Worm (Caenorhabditis elegans) whole organism, young adult: Measurements from ENCODE around the gene sea-2.

ENCODE experiments used
- B0035.1 ChIP-seq: sonication (generic microtip); optimal IDR thresholded peaks from 2 replicates; lab custom pipeline; 2016; ENCODE audit warnings: missing genetic modification characterization, mild to moderate bottlenecking, missing compliant biosample characterization, missing genotype, missing genetic modification reagents
- B0261.1 ChIP-seq: sonication (generic microtip); optimal IDR thresholded peaks from 2 replicates; lab custom pipeline; 2016; ENCODE audit warnings: mild to moderate bottlenecking, missing genetic modification characterization, moderate library complexity, missing compliant biosample characterization
- B0336.3 ChIP-seq: fragments of 200-800 bp; sonication (Bioruptor generic); IDR thresholded peaks from 2 replicates; pipeline ENCODE4 v1.3.6; 2022; ENCODE audit warnings: missing genetic modification characterization, missing compliant biosample characterization
- C06A6.2 ChIP-seq: fragments of 200-800 bp; sonication (Bioruptor generic); conservative IDR thresholded peaks from 2 replicates; pipeline ENCODE4 v1.3.6; 2022; ENCODE audit warnings: missing genetic modification characterization, missing compliant biosample characterization
- F33H1.4 ChIP-seq: fragments of 200-800 bp; sonication (Bioruptor generic); IDR thresholded peaks from 2 replicates; pipeline ENCODE4 v1.3.6; 2022; ENCODE audit warnings: missing genetic modification reagents, missing genetic modification characterization, missing compliant biosample characterization
- F49E8.2 ChIP-seq: sonication (generic microtip); optimal IDR thresholded peaks from 3 replicates; lab custom pipeline; 2017; ENCODE audit warnings: missing genetic modification characterization, mild to moderate bottlenecking, missing compliant biosample characterization, antibody characterized with exemption, moderate library complexity; ENCODE audit not compliant: insufficient read depth
- F55B11.4 ChIP-seq: sonication (generic microtip); optimal IDR thresholded peaks from 2 replicates; lab custom pipeline; 2016; ENCODE audit warnings: missing compliant biosample characterization, missing genetic modification characterization, borderline replicate concordance; ENCODE audit not compliant: insufficient read depth
- T26A5.8 ChIP-seq: sonication (generic microtip); optimal IDR thresholded peaks from 2 replicates; lab custom pipeline; 2016; ENCODE audit warnings: missing genetic modification characterization, missing compliant biosample characterization
- Y56A3A.18 ChIP-seq: fragments of 200-800 bp; sonication (Bioruptor generic); IDR thresholded peaks from 2 replicates; pipeline ENCODE4 v1.3.6; 2022; ENCODE audit warnings: missing genetic modification reagents, missing genetic modification characterization, missing compliant biosample characterization
- Y95B8A.8 ChIP-seq: fragments of 200-800 bp; sonication (Bioruptor generic); IDR thresholded peaks from 2 replicates; pipeline ENCODE4 v1.3.6; 2022; ENCODE audit warnings: missing genetic modification reagents, missing genetic modification characterization, missing compliant biosample characterization
- akir-1 ChIP-seq: fragments of 200-800 bp; sonication (Bioruptor generic); optimal IDR thresholded peaks from 2 replicates; lab custom pipeline; 2018; ENCODE audit warnings: mild to moderate bottlenecking, missing genetic modification characterization, moderate library complexity, missing compliant biosample characterization
- aptf-2 ChIP-seq: fragments of 200-800 bp; sonication (Bioruptor generic); conservative IDR thresholded peaks from 2 replicates; pipeline ENCODE4 v1.3.6; 2022; ENCODE audit warnings: missing genetic modification reagents, missing genetic modification characterization, missing compliant biosample characterization
- attf-3 ChIP-seq: fragments of 200-800 bp; sonication (Bioruptor generic); conservative IDR thresholded peaks from 2 replicates; pipeline ENCODE4 v1.3.6; 2022; ENCODE audit warnings: missing genetic modification reagents, missing genetic modification characterization, missing compliant biosample characterization
- ceh-91 ChIP-seq: fragments of 200-800 bp; sonication (Bioruptor generic); IDR thresholded peaks from 2 replicates; pipeline ENCODE4 v1.3.6; 2022; ENCODE audit warnings: missing genetic modification reagents, missing genetic modification characterization, missing compliant biosample characterization
- chd-7 ChIP-seq: sonication (generic microtip); optimal IDR thresholded peaks from 2 replicates; lab custom pipeline; 2016; ENCODE audit warnings: mild to moderate bottlenecking, missing genetic modification characterization, moderate library complexity, missing compliant biosample characterization
- dox-1 ChIP-seq: fragments of 200-800 bp; sonication (Bioruptor generic); IDR thresholded peaks from 2 replicates; pipeline ENCODE4 v1.3.6; 2022; ENCODE audit warnings: missing genetic modification reagents, missing genetic modification characterization, missing compliant biosample characterization
- dpl-1 ChIP-seq: fragments of 150-350 bp; optimal IDR thresholded peaks from 2 replicates; lab custom pipeline; 2014; ENCODE audit warnings: missing biosample characterization, missing genetic modification reagents, missing genetic modification characterization
- efl-1 ChIP-seq: fragments of 150-350 bp; optimal IDR thresholded peaks from 2 replicates; lab custom pipeline; 2014; ENCODE audit warnings: missing biosample characterization, missing genetic modification reagents, missing genetic modification characterization
- egl-44 ChIP-seq: fragments of 200-800 bp; sonication (Bioruptor generic); IDR thresholded peaks from 2 replicates; pipeline ENCODE4 v1.3.6; 2022; ENCODE audit warnings: missing genetic modification reagents, missing genetic modification characterization, missing compliant biosample characterization
- egrh-3 ChIP-seq: fragments of 200-800 bp; sonication (Bioruptor generic); IDR thresholded peaks from 2 replicates; pipeline ENCODE4 v1.3.6; 2022; ENCODE audit warnings: missing genetic modification reagents, missing genetic modification characterization, missing compliant biosample characterization
- hmg-1.2 ChIP-seq: fragments of 200-800 bp; sonication (Bioruptor generic); IDR thresholded peaks from 2 replicates; pipeline ENCODE4 v1.3.6; 2022; ENCODE audit warnings: missing genetic modification reagents, missing genetic modification characterization, missing compliant biosample characterization
- let-607 ChIP-seq, 2 experiments: fragments of 200-800 bp in 1 of 2; sonication (Bioruptor generic) in 1 of 2; sonication (generic microtip) in 1 of 2; optimal IDR thresholded peaks; 2 replicates each; lab custom pipeline; 2016 to 2018; ENCODE audit warnings: mild to moderate bottlenecking in 2 of 2, missing compliant biosample characterization in 2 of 2, missing genetic modification characterization in 2 of 2, moderate library complexity in 2 of 2, missing genotype in 1 of 2
- lin-54 ChIP-seq: fragments of 200-800 bp; sonication (Bioruptor generic); optimal IDR thresholded peaks from 2 replicates; lab custom pipeline; 2018; ENCODE audit warnings: mild to moderate bottlenecking, missing genetic modification characterization, missing compliant biosample characterization
- madf-8 ChIP-seq: fragments of 200-800 bp; sonication (Bioruptor generic); conservative IDR thresholded peaks from 2 replicates; pipeline ENCODE4 v1.3.6; 2022; ENCODE audit warnings: missing genetic modification reagents, missing genetic modification characterization, missing compliant biosample characterization
- mcd-1 ChIP-seq: fragments of 200-800 bp; sonication (Bioruptor generic); IDR thresholded peaks from 2 replicates; pipeline ENCODE4 v1.3.6; 2022; ENCODE audit warnings: missing genetic modification reagents, missing genetic modification characterization, missing compliant biosample characterization
- mxl-1 ChIP-seq: sonication (generic microtip); optimal IDR thresholded peaks from 2 replicates; lab custom pipeline; 2016; ENCODE audit warnings: missing genetic modification characterization, missing compliant biosample characterization
- nhr-179 ChIP-seq: sonication (generic microtip); optimal IDR thresholded peaks from 2 replicates; lab custom pipeline; 2016; ENCODE audit warnings: mild to moderate bottlenecking, missing genetic modification characterization, missing compliant biosample characterization
- nhr-80 ChIP-seq: sonication (generic microtip); optimal IDR thresholded peaks from 2 replicates; lab custom pipeline; 2016; ENCODE audit warnings: missing genetic modification characterization, missing compliant biosample characterization
- pbrm-1 ChIP-seq: fragments of 200-800 bp; sonication (Bioruptor generic); IDR thresholded peaks from 2 replicates; pipeline ENCODE4 v1.3.6; 2022; ENCODE audit warnings: missing genetic modification reagents, missing genetic modification characterization, missing compliant biosample characterization
- rcor-1 ChIP-seq: fragments of 200-800 bp; sonication (Bioruptor generic); IDR thresholded peaks from 2 replicates; pipeline ENCODE4 v1.3.6; 2022; ENCODE audit warnings: missing genetic modification reagents, missing genetic modification characterization, missing compliant biosample characterization
- rpc-1 ChIP-seq, 2 experiments: fragments of 150-350 bp in 1 of 2; sonication (generic microtip) in 1 of 2; optimal IDR thresholded peaks; 2 replicates each; lab custom pipeline; 2014 to 2018; ENCODE audit warnings: missing biosample characterization in 1 of 2, missing genetic modification characterization in 1 of 2, missing genetic modification reagents in 1 of 2, missing genotype in 1 of 2
- sdz-38 ChIP-seq: sonication (generic microtip); optimal IDR thresholded peaks from 2 replicates; lab custom pipeline; 2016; ENCODE audit warnings: missing genotype, missing genetic modification characterization, missing compliant biosample characterization
- snpc-3.4 ChIP-seq: sonication (generic microtip); optimal IDR thresholded peaks from 2 replicates; lab custom pipeline; 2017; ENCODE audit warnings: missing genetic modification characterization, mild to moderate bottlenecking, missing compliant biosample characterization, antibody characterized with exemption, moderate library complexity, missing genotype, missing genetic modification reagents
- zim-3 ChIP-seq: sonication (generic microtip); optimal IDR thresholded peaks from 2 replicates; lab custom pipeline; 2017; ENCODE audit warnings: mild to moderate bottlenecking, missing genetic modification characterization, moderate library complexity, missing compliant biosample characterization
- ztf-18 ChIP-seq: sonication (generic microtip); optimal IDR thresholded peaks from 2 replicates; lab custom pipeline; 2016; ENCODE audit warnings: missing genotype, mild to moderate bottlenecking, missing genetic modification characterization, missing compliant biosample characterization
- ztf-22 ChIP-seq: fragments of 200-800 bp; sonication (Bioruptor generic); optimal IDR thresholded peaks from 2 replicates; lab custom pipeline; 2018; ENCODE audit warnings: mild to moderate bottlenecking, missing genetic modification characterization, moderate library complexity, missing compliant biosample characterization
- ztf-25 ChIP-seq: fragments of 200-800 bp; sonication (Bioruptor generic); IDR thresholded peaks from 2 replicates; pipeline ENCODE4 v1.3.6; 2022; ENCODE audit warnings: missing genetic modification reagents, missing genetic modification characterization, missing compliant biosample characterization
- ztf-3 ChIP-seq: fragments of 200-800 bp; sonication (Bioruptor generic); optimal IDR thresholded peaks from 2 replicates; lab custom pipeline; 2018; ENCODE audit warnings: mild to moderate bottlenecking, missing genetic modification characterization, missing compliant biosample characterization
- ztf-6 ChIP-seq: fragments of 200-800 bp; sonication (Bioruptor generic); IDR thresholded peaks from 2 replicates; pipeline ENCODE4 v1.3.6; 2022; ENCODE audit warnings: missing genetic modification reagents, missing genetic modification characterization, missing compliant biosample characterization

sea-2 gene

ce11 chrII:3999537-3999936 lies 49.4 kb downstream of the sea-2 start (continued):
- TF ChIP-seq B0261.1 (tag; lab: Kevin White, UChicago) (no peak), B0035.1 (tag; lab: Kevin White, UChicago) (no peak), attf-3 (GFP tag; lab: Robert Waterston, UW) (no peak), ztf-18 (tag; lab: Kevin White, UChicago) (no peak), rcor-1 (GFP tag; lab: Robert Waterston, UW) (no peak), ceh-91 (GFP tag; lab: Robert Waterston, UW) (no peak)

ce11 chrII:4000430-4000829 lies 50.3 kb downstream of the sea-2 start:
- TF ChIP-seq mcd-1 (GFP tag; lab: Robert Waterston, UW), result no peak
- TF ChIP-seq zim-3 (tag; lab: Kevin White, UChicago), result no peak
- no peak for TF ChIP-seq Y95B8A.8 (GFP tag; lab: Robert Waterston, UW)
- no peak for TF ChIP-seq aptf-2 (GFP tag; lab: Robert Waterston, UW)
- no peak for TF ChIP-seq egl-44 (GFP tag; lab: Robert Waterston, UW)
- no peak for TF ChIP-seq sdz-38
- TF ChIP-seq ztf-25 (GFP tag; lab: Robert Waterston, UW), result no peak
- TF ChIP-seq B0336.3 (GFP tag; lab: Robert Waterston, UW), result no peak

ce11 chrII:4002134-4002533 lies 52.0 kb downstream of the sea-2 start:
- TF ChIP-seq dpl-1 (GFP tag; lab: Kevin White, UChicago) (no peak), madf-8 (GFP tag; lab: Robert Waterston, UW) (no peak), sdz-38 (no peak), Y56A3A.18 (GFP tag; lab: Robert Waterston, UW) (no peak), efl-1 (GFP tag; lab: Kevin White, UChicago) (no peak), F49E8.2 (tag; lab: Kevin White, UChicago) (no peak), chd-7 (tag; lab: Kevin White, UChicago) (no peak), C06A6.2 (no peak), egrh-3 (GFP tag; lab: Robert Waterston, UW) (no peak), hmg-1.2 (GFP tag; lab: Robert Waterston, UW) (no peak), T26A5.8 (tag; lab: Kevin White, UChicago) (no peak), rpc-1 (optimal IDR thresholded peaks at IDR 0.05; lab: Kevin White, UChicago) (no peak), rpc-1 (tag; optimal IDR thresholded peaks at IDR 0.05; lab: Kevin White, UChicago) (no peak), mxl-1 (tag; lab: Kevin White, UChicago) (no peak), rcor-1 (GFP tag; lab: Robert Waterston, UW) (no peak), pbrm-1 (no peak)
- TF ChIP-seq, all 124 proteins: peak for 0

DNA sequence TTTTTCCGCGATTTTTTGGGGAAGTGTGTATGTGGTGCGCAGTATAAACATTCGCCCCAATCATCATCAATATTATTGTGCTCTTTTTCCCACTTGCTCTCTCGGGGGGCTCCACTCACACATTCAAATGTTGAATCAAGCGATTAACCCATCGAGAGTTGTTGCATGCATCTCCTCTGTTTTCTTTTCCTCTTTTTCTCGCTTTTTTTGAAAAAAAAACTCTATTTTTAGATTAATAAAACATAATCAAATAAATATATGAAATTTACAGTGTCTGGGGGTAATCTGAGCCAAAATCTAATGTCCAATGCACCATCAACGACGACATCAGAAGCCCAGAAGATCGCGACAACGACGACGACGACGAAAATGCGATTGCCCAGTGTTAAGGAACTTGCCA lies 54.4 kb downstream of the sea-2 start, which contains the start of gene ephx-1:
Gene ephx-1, plus strand, starts transcription at position 301 of the 400 bp plus-strand sequence.
- TF ChIP-seq akir-1 (no peak), ztf-6 (GFP tag; lab: Robert Waterston, UW) (no peak), dox-1 (GFP tag; lab: Robert Waterston, UW) (no peak), ztf-3 (no peak), egl-44 (GFP tag; lab: Robert Waterston, UW) (no peak), F33H1.4 (GFP tag; lab: Robert Waterston, UW) (no peak), ztf-22 (GFP tag; lab: Kevin White, UChicago) (no peak), dpl-1 (GFP tag; lab: Kevin White, UChicago) (no peak), nhr-80 (tag; lab: Kevin White, UChicago) (no peak), F55B11.4 (tag; lab: Kevin White, UChicago) (no peak), T26A5.8 (tag; lab: Kevin White, UChicago) (no peak), snpc-3.4 (tag; lab: Kevin White, UChicago) (no peak), nhr-179 (tag; lab: Kevin White, UChicago) (no peak), lin-54 (GFP tag; lab: Kevin White, UChicago) (no peak), let-607 (tag; optimal IDR thresholded peaks at IDR 0.05; lab: Kevin White, UChicago) (no peak)
- TF ChIP-seq, all 124 proteins: peak for 0
